Fruit fly (Drosophila melanogaster) S2 (cell line): ENCODE results near the gene Rtc1.

Source experiments
- CG8478 ChIP-seq: fragments of >200 bp; optimal IDR thresholded peaks from 2 replicates; lab custom pipeline; 2018
- CTCF ChIP-seq, 2 experiments: fragments of >200 bp; optimal IDR thresholded peaks; 2 replicates each; lab custom pipeline; 2018

The Rtc1 gene

dm6 chrX:13749873-13750241 is 7.1 kb upstream of the Rtc1 start:
- no peak for TF ChIP-seq CG8478 (lab: Kevin White, UChicago)
- TF ChIP-seq CTCF (optimal IDR thresholded peaks at IDR 0.05; lab: Kevin White, UChicago) = no peak

DNA sequence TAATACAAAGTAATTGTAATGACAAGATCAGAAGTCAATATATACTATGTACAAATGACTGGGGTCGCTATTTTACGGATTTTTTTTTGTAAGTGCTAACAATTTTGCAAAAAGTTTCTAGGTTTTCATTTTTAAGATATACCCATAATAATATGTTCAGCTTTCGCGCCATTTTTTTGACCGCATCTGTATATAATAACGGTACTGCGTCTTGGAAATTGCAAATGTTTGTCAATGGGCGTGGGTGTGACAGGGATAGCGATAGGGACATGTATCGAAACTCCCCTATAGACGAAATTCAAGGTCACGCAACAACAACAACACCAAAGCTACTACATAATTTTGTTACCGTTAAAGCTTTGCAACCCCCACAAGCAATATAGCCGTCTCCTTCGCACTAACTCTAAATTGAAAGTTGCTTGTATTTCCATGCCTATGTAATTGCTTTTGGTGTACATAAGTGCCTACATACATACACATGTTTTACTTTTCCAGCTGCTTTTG is 4.4 kb upstream of the Rtc1 start:
- TF ChIP-seq CTCF (optimal IDR thresholded peaks at IDR 0.05; lab: Kevin White, UChicago) (no peak), CG8478 (lab: Kevin White, UChicago) (no peak)

dm6 chrX:13753101-13753758 is 3.7 kb upstream of the Rtc1 start:
- TF ChIP-seq CG8478 (lab: Kevin White, UChicago) (no peak), CTCF (optimal IDR thresholded peaks at IDR 0.05; lab: Kevin White, UChicago) (no peak)

dm6 chrX:13753775-13754174 is 3.2 kb upstream of the Rtc1 start:
- TF ChIP-seq CG8478 (lab: Kevin White, UChicago) (no peak), CTCF (optimal IDR thresholded peaks at IDR 0.05; lab: Kevin White, UChicago) (no peak)

DNA sequence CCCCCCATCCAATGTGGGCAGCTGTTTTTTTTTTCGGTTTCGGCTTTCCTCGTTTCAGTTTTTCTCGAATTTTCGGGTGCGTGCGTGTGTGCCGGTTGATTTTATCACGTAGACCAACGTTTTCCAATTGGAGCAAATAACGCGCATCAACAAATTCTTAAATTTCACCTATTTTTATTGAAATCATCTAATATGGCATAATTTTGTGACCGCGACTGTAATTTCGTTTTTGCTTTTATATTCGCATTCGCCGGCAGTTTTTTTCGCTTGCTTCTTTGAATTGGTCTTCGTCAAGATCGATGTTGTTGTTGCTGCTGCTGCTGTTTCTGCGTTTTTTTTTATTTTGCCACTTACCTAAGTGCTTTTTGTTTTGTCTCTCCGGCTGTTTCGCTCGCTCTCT is 2.5 kb upstream of the Rtc1 start:
- TF ChIP-seq CG8478 (lab: Kevin White, UChicago) (no peak), CTCF (optimal IDR thresholded peaks at IDR 0.05; lab: Kevin White, UChicago) (no peak)

DNA sequence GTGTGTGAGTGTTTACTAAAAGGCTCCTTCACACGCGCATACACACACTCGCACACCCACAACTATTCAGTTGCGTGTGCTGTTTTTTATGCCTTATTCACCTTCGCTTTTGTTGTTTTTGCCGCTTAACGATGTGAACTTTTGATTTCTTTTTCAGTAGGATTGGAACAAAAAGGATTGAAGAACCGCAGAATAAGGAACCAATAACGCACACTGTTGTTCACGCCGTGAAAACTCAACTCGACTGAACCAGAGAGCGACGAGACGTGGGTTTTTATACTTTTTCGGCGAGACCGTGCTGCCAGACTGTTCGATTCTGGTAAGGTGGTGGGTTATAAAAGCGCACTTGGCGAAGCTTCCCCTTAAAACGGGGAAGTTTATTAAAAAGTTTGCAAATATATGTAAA is 1.8 kb upstream of the Rtc1 start, which contains the start of gene Pdcd4:
Gene Pdcd4, minus strand, starts transcription at position 255 of the 406 bp plus-strand sequence.
- TF ChIP-seq CG8478 (lab: Kevin White, UChicago) (no peak), CTCF (optimal IDR thresholded peaks at IDR 0.05; lab: Kevin White, UChicago) (no peak)

DNA sequence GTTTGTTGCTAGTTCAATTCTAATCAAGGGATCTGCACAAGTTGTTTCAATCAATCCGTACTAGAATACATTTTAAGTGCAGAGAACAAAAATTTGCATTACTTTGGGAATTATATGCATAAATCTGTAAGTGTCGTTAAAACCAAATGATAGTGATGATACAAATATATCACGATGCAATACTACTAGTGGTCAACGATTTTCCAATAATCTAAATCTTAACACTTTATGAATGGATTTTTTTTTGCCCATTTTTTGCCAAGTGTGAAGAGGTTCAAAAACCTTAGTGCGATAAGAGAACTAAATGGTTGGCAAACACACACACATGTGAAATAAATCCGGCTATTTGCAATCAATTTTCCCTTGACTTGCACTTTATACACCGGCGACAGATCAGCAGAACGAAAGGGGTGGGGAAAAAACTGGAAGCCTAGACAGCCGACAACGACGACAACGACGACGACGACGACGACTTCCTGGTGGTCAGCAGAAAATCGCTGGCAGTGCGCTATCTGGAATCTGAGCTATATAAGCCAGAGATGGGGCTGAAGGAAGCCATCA is 2.1 kb downstream of the Rtc1 start, which contains the start of gene Yp3:
Gene Yp3, plus strand, starts transcription at position 558 of the 561 bp plus-strand sequence.
- TF ChIP-seq CG8478 (lab: Kevin White, UChicago) (no peak), CTCF (optimal IDR thresholded peaks at IDR 0.05; lab: Kevin White, UChicago) (no peak)

dm6 chrX:13761762-13762371 is 4.9 kb downstream of the Rtc1 start:
- TF ChIP-seq CTCF (optimal IDR thresholded peaks at IDR 0.05; lab: Kevin White, UChicago) = no peak
- no peak for TF ChIP-seq CG8478 (lab: Kevin White, UChicago)

DNA sequence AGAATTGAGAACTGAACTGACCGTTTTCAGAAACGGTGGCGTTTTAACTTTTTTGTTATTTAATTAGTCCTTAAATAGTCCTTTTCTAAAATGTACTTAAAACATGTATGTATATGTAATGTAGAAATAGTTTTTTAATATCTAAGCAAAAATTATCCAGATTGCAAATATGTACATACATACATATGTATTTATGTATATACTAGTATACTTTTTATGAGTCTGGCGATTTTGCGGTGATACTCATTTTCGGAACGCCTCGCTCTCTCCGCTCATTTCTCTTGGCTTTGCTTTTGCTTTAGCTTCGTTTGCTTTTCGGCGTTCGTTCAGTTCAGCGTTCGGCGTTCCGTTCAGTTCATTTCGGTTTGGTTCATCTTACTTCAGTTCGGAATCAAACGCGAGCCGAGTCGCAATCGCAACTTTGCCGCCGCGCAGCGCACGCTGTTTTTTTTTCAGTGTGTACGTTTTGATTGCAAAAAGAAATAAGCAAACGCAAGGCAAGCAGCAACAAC is 5.4 kb downstream of the Rtc1 start, which contains the start of gene rdgB:
Gene rdgB, plus strand, starts transcription at position 381 of the 512 bp plus-strand sequence.
- TF ChIP-seq CG8478 (lab: Kevin White, UChicago) (no peak), CTCF (optimal IDR thresholded peaks at IDR 0.05; lab: Kevin White, UChicago) (no peak)

DNA sequence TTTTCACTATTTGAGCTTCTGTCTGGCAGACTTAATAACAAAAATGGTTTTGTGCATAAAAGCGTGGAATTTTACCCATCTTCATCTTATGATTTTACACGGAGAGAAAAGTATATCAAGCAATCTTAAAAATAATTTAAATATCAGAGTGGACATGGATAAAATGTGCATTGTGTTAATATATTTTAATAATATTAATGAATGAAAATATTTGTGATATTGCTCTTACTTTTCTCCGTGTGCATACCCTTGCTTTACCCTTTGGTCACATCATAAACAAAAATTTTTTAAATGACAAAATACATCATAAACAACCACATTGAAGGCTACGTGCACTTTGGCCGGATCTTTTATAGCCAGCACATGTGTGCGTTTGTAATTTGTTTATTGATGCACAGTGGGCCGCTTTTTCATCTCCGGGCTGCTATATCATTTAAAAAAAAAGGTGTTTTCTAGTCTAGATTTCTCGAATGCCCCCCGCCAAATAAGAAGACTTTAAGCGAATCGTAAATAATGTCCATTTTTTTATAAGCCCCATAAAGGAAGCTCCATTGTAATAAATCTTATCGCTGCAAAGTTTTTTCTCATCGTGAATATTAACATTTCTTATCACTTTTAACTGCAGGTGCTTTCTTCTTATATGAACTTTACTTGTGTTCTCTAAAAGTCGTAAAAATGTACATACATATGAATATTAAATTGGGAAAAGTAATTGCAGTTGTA is 7.6 kb downstream of the Rtc1 start:
- TF ChIP-seq CTCF (optimal IDR thresholded peaks at IDR 0.05; lab: Kevin White, UChicago) (no peak), CG8478 (lab: Kevin White, UChicago) (no peak)

DNA sequence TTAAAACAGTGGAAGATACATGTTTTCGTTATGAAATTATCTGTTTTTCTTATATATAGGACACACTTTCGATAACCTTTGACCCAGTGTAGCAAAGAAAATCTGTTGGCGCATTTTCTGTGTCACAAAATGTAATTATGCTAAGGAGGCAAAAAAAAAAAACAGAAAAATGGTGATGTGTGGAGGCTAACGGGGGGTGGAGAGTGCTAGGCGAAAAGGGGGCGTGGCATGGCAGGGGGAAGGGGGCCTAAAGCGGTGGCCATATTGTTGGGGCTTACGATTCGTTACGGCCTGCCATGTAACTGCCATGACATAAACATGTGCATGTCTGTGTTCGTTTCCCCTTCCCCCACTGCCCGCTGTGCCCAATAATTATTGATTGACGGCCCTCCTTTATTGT is 8.2 kb downstream of the Rtc1 start:
- TF ChIP-seq CTCF (optimal IDR thresholded peaks at IDR 0.05; lab: Kevin White, UChicago) (no peak), CG8478 (lab: Kevin White, UChicago) (no peak)

dm6 chrX:13766495-13766894 is 9.5 kb downstream of the Rtc1 start:
- TF ChIP-seq CG8478 (lab: Kevin White, UChicago) = no peak
- TF ChIP-seq CTCF (optimal IDR thresholded peaks at IDR 0.05; lab: Kevin White, UChicago) = no peak

DNA sequence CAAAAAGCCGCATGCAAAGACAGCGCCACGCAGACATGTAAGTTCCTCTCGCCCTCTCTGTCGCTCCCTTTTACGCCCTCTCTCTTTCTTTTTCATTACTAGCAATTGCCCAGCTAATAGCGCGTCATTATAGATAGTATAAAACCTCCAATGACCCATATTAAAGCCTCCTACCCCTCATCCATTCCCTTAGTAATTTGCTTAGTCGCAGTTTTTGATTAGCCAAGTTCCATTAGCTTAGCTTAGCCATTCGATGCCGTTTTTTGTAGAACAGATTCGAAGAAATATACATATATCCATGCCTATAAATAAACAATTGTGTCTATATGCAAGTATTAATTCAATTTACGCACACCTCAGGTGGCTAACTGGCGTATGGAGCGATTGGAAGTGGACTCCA is 13.8 kb downstream of the Rtc1 start:
- TF ChIP-seq CTCF (optimal IDR thresholded peaks at IDR 0.05; lab: Kevin White, UChicago) (no peak), CG8478 (lab: Kevin White, UChicago) (no peak)

- TF ChIP-seq CTCF (optimal IDR thresholded peaks at IDR 0.05; lab: Kevin White, UChicago) (no peak), CG8478 (lab: Kevin White, UChicago) (no peak)
Observed at dm6 chrX:13778568-13778967, 21.6 kb downstream of the Rtc1 start.
